Worm (Caenorhabditis elegans) whole organism, L2 larva: ENCODE results near the gene srv-21.

ENCODE experiments used
- C34F6.9 ChIP-seq: fragments of 150-350 bp; optimal IDR thresholded peaks from 2 replicates; lab custom pipeline; 2014; ENCODE audit warnings: missing biosample characterization, missing genetic modification characterization
- R02D3.7 ChIP-seq: fragments of 150-350 bp; optimal IDR thresholded peaks from 2 replicates; lab custom pipeline; 2014; ENCODE audit warnings: missing biosample characterization, missing genetic modification characterization
- ZK546.5 ChIP-seq: sonication (generic microtip); optimal IDR thresholded peaks from 2 replicates; lab custom pipeline; 2017; ENCODE audit warnings: missing biosample characterization, missing genetic modification characterization
- aly-2 ChIP-seq: fragments of 150-350 bp; optimal IDR thresholded peaks from 2 replicates; lab custom pipeline; 2014; ENCODE audit warnings: missing biosample characterization, missing genetic modification characterization
- blmp-1 ChIP-seq: sonication (generic microtip); optimal IDR thresholded peaks from 2 replicates; lab custom pipeline; 2017; ENCODE audit warnings: missing genetic modification characterization, mild to moderate bottlenecking, missing compliant biosample characterization, antibody characterized with exemption, moderate library complexity; ENCODE audit not compliant: insufficient read depth
- ceh-16 ChIP-seq: fragments of 150-350 bp; optimal IDR thresholded peaks from 2 replicates; lab custom pipeline; 2014; ENCODE audit warnings: missing biosample characterization, missing genetic modification characterization
- ceh-82 ChIP-seq: fragments of 150-350 bp; optimal IDR thresholded peaks from 2 replicates; lab custom pipeline; 2014; ENCODE audit warnings: missing biosample characterization, missing genetic modification characterization
- dmd-4 ChIP-seq: sonication (generic microtip); optimal IDR thresholded peaks from 2 replicates; lab custom pipeline; 2017; ENCODE audit warnings: missing biosample characterization, missing genetic modification characterization
- egl-27 ChIP-seq: sonication (generic microtip); optimal IDR thresholded peaks from 3 replicates; lab custom pipeline; 2017; ENCODE audit warnings: missing biosample characterization, missing genetic modification reagents, missing genetic modification characterization
- elt-3 ChIP-seq: sonication (generic microtip); optimal IDR thresholded peaks from 2 replicates; lab custom pipeline; 2017; ENCODE audit warnings: missing biosample characterization, missing genetic modification characterization
- fos-1 ChIP-seq: fragments of 150-350 bp; optimal IDR thresholded peaks from 2 replicates; lab custom pipeline; 2014; ENCODE audit warnings: missing biosample characterization, missing genetic modification characterization
- gmeb-1 ChIP-seq: fragments of 150-350 bp; optimal IDR thresholded peaks from 2 replicates; lab custom pipeline; 2014; ENCODE audit warnings: missing biosample characterization, missing genetic modification characterization
- lin-11 ChIP-seq: fragments of 150-350 bp; sonication (generic microtip); optimal IDR thresholded peaks from 2 replicates; lab custom pipeline; 2014; ENCODE audit warnings: missing biosample characterization, missing genetic modification characterization, inconsistent platforms, mixed read lengths
- lsy-2 ChIP-seq, 2 experiments: fragments of 150-350 bp in 1 of 2; sonication (generic microtip) in 1 of 2; optimal IDR thresholded peaks; 2 replicates each; lab custom pipeline; 2014 to 2017; ENCODE audit warnings: missing biosample characterization in 2 of 2, missing genetic modification characterization in 2 of 2
- mab-5 ChIP-seq: fragments of 150-350 bp; optimal IDR thresholded peaks from 2 replicates; lab custom pipeline; 2014; ENCODE audit warnings: missing biosample characterization, missing genetic modification characterization
- mbf-1 ChIP-seq: sonication (generic microtip); optimal IDR thresholded peaks from 2 replicates; lab custom pipeline; 2017; ENCODE audit warnings: missing biosample characterization, missing genetic modification characterization
- mdl-1 ChIP-seq, 2 experiments: fragments of 150-350 bp in 1 of 2; sonication (generic microtip) in 1 of 2; optimal IDR thresholded peaks; 2 replicates each; lab custom pipeline; 2017; ENCODE audit warnings: missing biosample characterization in 2 of 2, missing genetic modification characterization in 2 of 2
- nhr-10 ChIP-seq: sonication (generic microtip); optimal IDR thresholded peaks from 2 replicates; lab custom pipeline; 2017; ENCODE audit warnings: missing biosample characterization, missing genetic modification characterization
- nhr-11 ChIP-seq: fragments of 150-350 bp; optimal IDR thresholded peaks from 2 replicates; lab custom pipeline; 2014; ENCODE audit warnings: missing biosample characterization, missing genetic modification characterization
- nhr-129 ChIP-seq: fragments of 150-350 bp; optimal IDR thresholded peaks from 2 replicates; lab custom pipeline; 2014; ENCODE audit warnings: missing biosample characterization, missing genetic modification characterization
- nhr-21 ChIP-seq: fragments of 150-350 bp; optimal IDR thresholded peaks from 2 replicates; lab custom pipeline; 2014; ENCODE audit warnings: missing biosample characterization, missing genetic modification characterization
- nhr-23 ChIP-seq: fragments of 150-350 bp; optimal IDR thresholded peaks from 2 replicates; lab custom pipeline; 2014; ENCODE audit warnings: missing biosample characterization, missing genetic modification reagents, missing genetic modification characterization
- nhr-237 ChIP-seq: fragments of 150-350 bp; optimal IDR thresholded peaks from 2 replicates; lab custom pipeline; 2014; ENCODE audit warnings: missing biosample characterization, missing genetic modification characterization
- nhr-25 ChIP-seq: fragments of 150-350 bp; sonication (generic microtip); optimal IDR thresholded peaks from 3 replicates; lab custom pipeline; 2014; ENCODE audit warnings: missing biosample characterization, missing genetic modification characterization
- nhr-6 ChIP-seq: fragments of 150-350 bp; optimal IDR thresholded peaks from 2 replicates; lab custom pipeline; 2014; ENCODE audit warnings: missing biosample characterization, missing genetic modification characterization
- nhr-77 ChIP-seq: fragments of 150-350 bp; optimal IDR thresholded peaks from 2 replicates; lab custom pipeline; 2014; ENCODE audit warnings: missing biosample characterization, missing genetic modification characterization
- peb-1 ChIP-seq: fragments of 150-350 bp; optimal IDR thresholded peaks from 2 replicates; lab custom pipeline; 2014; ENCODE audit warnings: missing biosample characterization, missing genetic modification characterization
- sem-4 ChIP-seq: fragments of 150-350 bp; optimal IDR thresholded peaks from 2 replicates; lab custom pipeline; 2014; ENCODE audit warnings: missing biosample characterization, missing genetic modification reagents, missing genetic modification characterization
- sma-3 ChIP-seq: sonication (generic microtip); optimal IDR thresholded peaks from 2 replicates; lab custom pipeline; 2016; ENCODE audit warnings: missing genetic modification reagents, missing genetic modification characterization, missing compliant biosample characterization
- sma-9 ChIP-seq, 2 experiments: fragments of 150-350 bp in 1 of 2; sonication (generic microtip) in 1 of 2; optimal IDR thresholded peaks; 2 replicates each; lab custom pipeline; 2014 to 2016; ENCODE audit warnings: missing genetic modification characterization in 2 of 2, mild to moderate bottlenecking in 1 of 2, missing biosample characterization in 1 of 2, missing compliant biosample characterization in 1 of 2, missing genetic modification reagents in 1 of 2, moderate library complexity in 1 of 2
- unc-39 ChIP-seq: fragments of 150-350 bp; optimal IDR thresholded peaks from 2 replicates; lab custom pipeline; 2014; ENCODE audit warnings: missing biosample characterization, missing genetic modification characterization
- unc-55 ChIP-seq: fragments of 150-350 bp; sonication (generic microtip); optimal IDR thresholded peaks from 3 replicates; lab custom pipeline; 2014; ENCODE audit warnings: missing biosample characterization, missing genetic modification reagents, missing genetic modification characterization
- unc-62 ChIP-seq: fragments of 150-350 bp; optimal IDR thresholded peaks from 2 replicates; lab custom pipeline; 2014; ENCODE audit warnings: missing biosample characterization, missing genetic modification reagents, missing genetic modification characterization
- ztf-11 ChIP-seq: sonication (generic microtip); optimal IDR thresholded peaks from 2 replicates; lab custom pipeline; 2017; ENCODE audit warnings: missing biosample characterization, missing genetic modification characterization

srv-21 gene

DNA sequence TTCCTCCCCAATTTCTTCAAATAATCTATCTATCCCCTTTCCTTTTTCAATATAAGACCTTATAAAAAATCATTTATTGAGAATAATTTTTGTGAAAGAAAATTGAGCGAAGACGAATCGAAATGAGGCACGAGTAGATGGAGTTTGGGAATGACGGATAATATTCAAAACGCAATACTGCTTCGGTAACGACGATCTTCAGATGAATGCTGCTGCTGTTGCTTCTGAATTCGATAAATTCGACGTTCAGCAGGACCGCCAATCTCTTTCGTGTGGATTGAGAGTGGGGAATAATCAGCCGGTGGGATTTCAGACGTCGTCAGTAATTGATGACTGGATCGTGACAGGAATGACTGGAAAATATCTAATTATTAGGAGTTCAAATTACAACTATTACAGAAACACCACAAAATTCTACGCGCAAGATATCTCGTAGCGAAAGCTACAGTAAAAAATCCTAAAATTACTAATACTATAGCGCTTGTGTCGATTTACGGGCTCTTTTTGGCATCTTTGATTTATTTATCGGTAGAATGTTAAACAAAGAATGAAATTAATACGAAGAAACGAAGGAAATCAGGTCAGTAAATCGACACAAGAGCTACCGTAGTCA, 26.3 kb downstream of the srv-21 start:
- TF ChIP-seq nhr-129 (tag; lab: Kevin White, UChicago) (no peak), nhr-237 (tag; lab: Kevin White, UChicago) (no peak), ZK546.5 (tag; lab: Kevin White, UChicago) (no peak), ceh-82 (tag; lab: Kevin White, UChicago) (no peak), nhr-25 (tag; lab: Kevin White, UChicago) (no peak), elt-3 (tag; lab: Kevin White, UChicago) (no peak), mab-5 (tag; lab: Kevin White, UChicago) (no peak), unc-39 (tag; lab: Kevin White, UChicago) (no peak), aly-2 (no peak), blmp-1 (tag; lab: Kevin White, UChicago) (no peak), C34F6.9 (tag; lab: Kevin White, UChicago) (no peak), sma-3 (no peak), nhr-6 (tag; lab: Kevin White, UChicago) (no peak), nhr-10 (no peak), dmd-4 (tag; lab: Kevin White, UChicago) (no peak), gmeb-1 (tag; lab: Kevin White, UChicago) (no peak), nhr-77 (tag; lab: Kevin White, UChicago) (no peak), mdl-1 (tag; optimal IDR thresholded peaks at IDR 0.05; lab: Kevin White, UChicago) (no peak)

DNA sequence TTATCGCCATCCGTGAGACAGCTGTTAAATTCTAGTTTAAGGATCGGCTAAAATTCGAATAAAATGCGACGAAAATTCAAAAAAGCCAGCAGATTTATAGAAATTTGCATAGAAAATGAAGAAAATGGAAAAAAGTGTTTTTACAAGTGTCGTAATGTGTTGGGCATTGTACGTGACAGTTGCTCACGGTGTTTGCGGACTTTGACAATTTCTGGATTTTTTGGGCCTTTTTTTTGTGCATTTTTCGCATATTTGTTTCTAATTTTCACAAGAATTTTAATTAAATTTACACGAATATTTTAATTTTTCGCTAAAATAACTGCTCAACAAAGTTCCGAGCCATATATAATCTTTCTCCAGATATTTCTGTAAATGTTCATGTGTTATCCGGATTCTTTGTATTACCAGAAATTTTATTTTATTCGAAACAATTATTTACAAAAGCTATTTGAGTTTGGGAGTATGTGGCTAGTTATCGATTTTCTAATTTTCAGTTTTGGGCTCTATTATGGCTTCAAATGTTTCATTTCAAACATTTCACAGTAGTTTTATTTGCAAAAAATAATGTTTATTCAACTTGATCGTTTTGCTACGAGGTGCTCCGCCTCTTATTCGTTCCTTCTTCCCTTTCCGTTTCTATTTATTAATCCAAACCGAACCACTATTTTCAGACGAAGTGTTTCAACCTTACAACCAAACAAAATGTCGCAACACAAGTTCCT, 29.0 kb downstream of the srv-21 start, which contains the start of gene sams-3:
Gene sams-3, plus strand, starts transcription at position 672 of the 722 bp plus-strand sequence.
- TF ChIP-seq lsy-2 (tag; optimal IDR thresholded peaks at IDR 0.05; lab: Kevin White, UChicago) (peak; percentile 42 to 68), unc-55 (no peak), lin-11 (tag; lab: Kevin White, UChicago) (no peak), ztf-11 (tag; lab: Kevin White, UChicago) (no peak), C34F6.9 (tag; lab: Kevin White, UChicago) (peak; percentile 60), egl-27 (no peak), sma-9 (GFP tag; optimal IDR thresholded peaks at IDR 0.05; lab: Kevin White, UChicago) (peak; percentile 45), sma-9 (tag; optimal IDR thresholded peaks at IDR 0.05; lab: Kevin White, UChicago) (no peak), elt-3 (tag; lab: Kevin White, UChicago) (no peak), mbf-1 (no peak), blmp-1 (tag; lab: Kevin White, UChicago) (no peak), ceh-16 (tag; lab: Kevin White, UChicago) (no peak), nhr-11 (tag; lab: Kevin White, UChicago) (no peak), nhr-10 (no peak), nhr-129 (tag; lab: Kevin White, UChicago) (peak; percentile 27), nhr-21 (no peak), mdl-1 (tag; optimal IDR thresholded peaks at IDR 0.05; lab: Kevin White, UChicago) (no peak), sma-3 (no peak), gmeb-1 (tag; lab: Kevin White, UChicago) (peak; percentile 64), nhr-77 (tag; lab: Kevin White, UChicago) (no peak), nhr-25 (tag; lab: Kevin White, UChicago) (peak; percentile 22)

DNA sequence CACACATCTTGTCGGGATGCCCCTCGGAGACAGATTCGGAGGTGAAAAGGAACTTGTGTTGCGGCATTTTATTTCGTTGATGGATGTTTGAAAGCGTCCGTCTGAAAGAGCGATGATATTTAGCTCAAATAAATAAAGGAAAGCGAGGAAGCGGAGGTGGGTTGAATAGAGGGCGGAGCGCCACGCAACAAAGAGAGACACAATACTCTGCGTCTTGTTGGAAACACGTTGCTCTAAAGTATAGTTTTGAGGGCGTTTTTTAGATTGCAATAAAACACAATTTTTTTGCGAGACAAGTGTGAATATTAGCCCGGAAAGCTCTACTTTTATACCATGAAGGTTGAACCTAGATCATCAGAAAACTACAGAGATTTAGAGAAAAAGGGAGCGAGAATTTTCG, 30.9 kb downstream of the srv-21 start, which contains the start of gene sams-4:
Gene sams-4, minus strand, starts transcription at position 101 of the 400 bp plus-strand sequence.
- TF ChIP-seq egl-27, result no peak
- TF ChIP-seq aly-2, result no peak
- TF ChIP-seq, all 48 proteins: peak for 0

DNA sequence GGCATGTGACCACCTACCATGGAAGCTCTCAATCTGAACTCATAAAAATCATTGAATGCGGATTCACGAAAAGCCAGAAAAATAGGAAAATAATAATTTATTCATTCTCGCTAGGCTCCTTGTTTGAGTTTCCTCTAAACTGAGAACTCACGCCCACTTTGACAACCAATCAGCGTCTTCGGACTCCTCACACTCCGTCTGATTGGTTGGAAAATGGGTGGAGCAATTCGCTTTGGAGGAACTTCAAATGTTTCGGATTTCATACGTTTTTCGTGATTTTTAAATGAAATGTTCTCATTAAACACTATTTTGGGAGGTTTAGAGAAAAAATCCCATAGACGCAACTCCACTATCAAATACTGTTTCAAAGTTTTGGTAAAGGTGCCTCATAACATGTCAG, 34.2 kb downstream of the srv-21 start:
- TF ChIP-seq aly-2 (no peak), R02D3.7 (tag; lab: Kevin White, UChicago) (no peak), C34F6.9 (tag; lab: Kevin White, UChicago) (no peak), peb-1 (tag; lab: Kevin White, UChicago) (no peak), fos-1 (no peak), nhr-77 (tag; lab: Kevin White, UChicago) (no peak), unc-62 (GFP tag; lab: Kevin White, UChicago) (no peak), nhr-23 (tag; lab: Kevin White, UChicago) (no peak), ZK546.5 (tag; lab: Kevin White, UChicago) (no peak), ceh-82 (tag; lab: Kevin White, UChicago) (no peak), sem-4 (tag; lab: Kevin White, UChicago) (no peak)
